Fruit fly (Drosophila melanogaster) Kc167 (cell line): ENCODE measurements around the gene Nup98-96.

Source experiments
- Sin3A ChIP-seq: fragments of >200 bp; optimal IDR thresholded peaks from 2 replicates; lab custom pipeline; 2018; ENCODE audit warnings: missing external identifiers
- h ChIP-seq: fragments of >200 bp; optimal IDR thresholded peaks from 3 replicates; lab custom pipeline; 2018; ENCODE audit warnings: missing external identifiers
- psq ChIP-seq: fragments of >200 bp; optimal IDR thresholded peaks from 2 replicates; lab custom pipeline; 2017; ENCODE audit warnings: missing external identifiers

DNA sequence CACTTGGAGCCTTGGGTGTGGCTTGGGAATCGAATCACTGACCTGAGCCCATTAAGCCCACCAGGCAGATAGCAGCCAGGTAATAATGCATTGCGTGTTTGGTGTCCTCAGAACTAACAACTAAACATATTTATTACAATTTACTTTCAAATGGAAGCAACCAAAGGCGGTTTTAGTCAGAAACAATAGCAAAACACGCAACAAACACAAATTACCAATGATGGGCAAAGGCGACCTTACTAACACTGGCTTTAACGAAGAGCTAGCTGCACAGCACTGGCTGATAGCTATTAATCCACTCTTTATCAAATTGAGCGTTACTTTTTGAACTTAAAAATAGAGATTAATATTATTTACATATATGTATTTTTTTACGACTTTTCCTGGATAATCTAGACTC lies 18.4 kb downstream of the Nup98-96 start, which contains the start of gene udt:
- TF ChIP-seq psq (lab: Kevin White, UChicago) (no peak), Sin3A (no peak), h (lab: Kevin White, UChicago) (no peak)
